Worm (Caenorhabditis elegans) whole organism, late embryonic: ENCODE measurements around the gene T21C9.6.

Experiments used
- C08G9.2 ChIP-seq: sonication (generic microtip); optimal IDR thresholded peaks from 2 replicates; lab custom pipeline; 2016; ENCODE audit warnings: mild to moderate bottlenecking, missing genetic modification characterization, moderate library complexity, missing compliant biosample characterization
- C38D4.7 ChIP-seq: fragments of 200-800 bp; sonication (Bioruptor generic); optimal IDR thresholded peaks from 2 replicates; lab custom pipeline; 2018; ENCODE audit warnings: mild to moderate bottlenecking, missing genetic modification characterization, moderate library complexity, missing compliant biosample characterization
- K02D7.2 ChIP-seq: sonication (generic microtip); optimal IDR thresholded peaks from 2 replicates; lab custom pipeline; 2017; ENCODE audit warnings: mild to moderate bottlenecking, missing genetic modification characterization, missing compliant biosample characterization
- K09A11.1 ChIP-seq: sonication (generic microtip); optimal IDR thresholded peaks from 2 replicates; lab custom pipeline; 2017; ENCODE audit warnings: antibody characterized with exemption, mild to moderate bottlenecking, missing genetic modification characterization, missing compliant biosample characterization; ENCODE audit not compliant: insufficient read depth
- T23F11.4 ChIP-seq: fragments of 200-800 bp; sonication (Bioruptor generic); optimal IDR thresholded peaks from 2 replicates; lab custom pipeline; 2018; ENCODE audit warnings: mild to moderate bottlenecking, missing genetic modification characterization, missing compliant biosample characterization
- Y22D7AL.16 ChIP-seq: sonication (generic microtip); optimal IDR thresholded peaks from 2 replicates; lab custom pipeline; 2016; ENCODE audit warnings: missing genetic modification characterization, missing compliant biosample characterization
- ahr-1 ChIP-seq: sonication (generic microtip); optimal IDR thresholded peaks from 2 replicates; lab custom pipeline; 2016; ENCODE audit warnings: missing genetic modification characterization, missing compliant biosample characterization
- ama-1 ChIP-seq: fragments of 150-350 bp; optimal IDR thresholded peaks from 2 replicates; lab custom pipeline; 2014
- ceh-14 ChIP-seq: sonication (generic microtip); optimal IDR thresholded peaks from 2 replicates; lab custom pipeline; 2016; ENCODE audit warnings: missing genotype, missing genetic modification characterization, missing compliant biosample characterization
- ceh-19 ChIP-seq: fragments of 200-800 bp; sonication (Bioruptor generic); optimal IDR thresholded peaks from 2 replicates; lab custom pipeline; 2018; ENCODE audit warnings: mild to moderate bottlenecking, missing genetic modification characterization, missing compliant biosample characterization
- ceh-2 ChIP-seq: sonication (generic microtip); optimal IDR thresholded peaks from 2 replicates; lab custom pipeline; 2016; ENCODE audit warnings: missing genotype, missing genetic modification characterization, missing compliant biosample characterization
- ceh-22 ChIP-seq: sonication (generic microtip); optimal IDR thresholded peaks from 2 replicates; lab custom pipeline; 2017; ENCODE audit warnings: missing biosample characterization, missing genetic modification characterization
- ceh-24 ChIP-seq: sonication (generic microtip); optimal IDR thresholded peaks from 2 replicates; lab custom pipeline; 2016; ENCODE audit warnings: mild to moderate bottlenecking, missing genetic modification characterization, missing compliant biosample characterization
- ceh-30 ChIP-seq: fragments of 150-350 bp; optimal IDR thresholded peaks from 2 replicates; lab custom pipeline; 2014; ENCODE audit warnings: missing biosample characterization, missing genetic modification characterization
- ceh-45 ChIP-seq: fragments of 200-800 bp; sonication (Bioruptor generic); IDR thresholded peaks from 2 replicates; pipeline ENCODE4 v1.3.6; 2022; ENCODE audit warnings: missing genetic modification reagents, missing genetic modification characterization, missing compliant biosample characterization
- ceh-9 ChIP-seq: sonication (generic microtip); optimal IDR thresholded peaks from 2 replicates; lab custom pipeline; 2016; ENCODE audit warnings: mild to moderate bottlenecking, missing genetic modification characterization, inconsistent platforms, missing compliant biosample characterization
- dmd-4 ChIP-seq: sonication (generic microtip); optimal IDR thresholded peaks from 2 replicates; lab custom pipeline; 2016; ENCODE audit warnings: borderline replicate concordance, missing genetic modification characterization, missing compliant biosample characterization
- dve-1 ChIP-seq: sonication (generic microtip); optimal IDR thresholded peaks from 2 replicates; lab custom pipeline; 2017; ENCODE audit warnings: antibody characterized with exemption, mild to moderate bottlenecking, missing genetic modification characterization, missing compliant biosample characterization
- elt-4 ChIP-seq: sonication (generic microtip); optimal IDR thresholded peaks from 2 replicates; lab custom pipeline; 2016; ENCODE audit warnings: missing genetic modification characterization, missing compliant biosample characterization
- fkh-10 ChIP-seq: fragments of 150-350 bp; optimal IDR thresholded peaks from 2 replicates; lab custom pipeline; 2014; ENCODE audit warnings: missing biosample characterization, missing genetic modification reagents, missing genetic modification characterization
- gmeb-2 ChIP-seq: sonication (generic microtip); optimal IDR thresholded peaks from 2 replicates; lab custom pipeline; 2016; ENCODE audit warnings: missing genetic modification characterization, inconsistent platforms, missing compliant biosample characterization
- hlh-13 ChIP-seq: fragments of 200-800 bp; sonication (Bioruptor generic); optimal IDR thresholded peaks from 2 replicates; lab custom pipeline; 2018; ENCODE audit warnings: mild to moderate bottlenecking, missing genetic modification characterization, missing compliant biosample characterization
- hlh-30 ChIP-seq: sonication (generic microtip); optimal IDR thresholded peaks from 2 replicates; lab custom pipeline; 2017; ENCODE audit warnings: antibody characterized with exemption, missing genetic modification characterization, missing compliant biosample characterization; ENCODE audit not compliant: insufficient read depth
- lim-6 ChIP-seq: sonication (generic microtip); optimal IDR thresholded peaks from 2 replicates; lab custom pipeline; 2016; ENCODE audit warnings: missing genetic modification characterization, missing compliant biosample characterization
- lin-11 ChIP-seq: fragments of 200-800 bp; sonication (Bioruptor generic); optimal IDR thresholded peaks from 2 replicates; lab custom pipeline; 2018; ENCODE audit warnings: mild to moderate bottlenecking, missing genetic modification characterization, missing compliant biosample characterization
- madf-2 ChIP-seq: sonication (generic microtip); optimal IDR thresholded peaks from 2 replicates; lab custom pipeline; 2017; ENCODE audit warnings: missing genetic modification characterization, missing compliant biosample characterization
- mec-3 ChIP-seq: sonication (generic microtip); optimal IDR thresholded peaks from 2 replicates; lab custom pipeline; 2016; ENCODE audit warnings: borderline replicate concordance, missing genetic modification characterization, missing compliant biosample characterization
- nfya-1 ChIP-seq: sonication (generic microtip); optimal IDR thresholded peaks from 2 replicates; lab custom pipeline; 2017; ENCODE audit warnings: missing genetic modification characterization, mild to moderate bottlenecking, missing compliant biosample characterization, antibody characterized with exemption, moderate library complexity
- nhr-11 ChIP-seq: fragments of 150-350 bp; optimal IDR thresholded peaks from 2 replicates; lab custom pipeline; 2014; ENCODE audit warnings: missing biosample characterization, missing genetic modification characterization
- npax-4 ChIP-seq: sonication (generic microtip); optimal IDR thresholded peaks from 2 replicates; lab custom pipeline; 2016; ENCODE audit warnings: missing genetic modification characterization, missing compliant biosample characterization
- odd-2 ChIP-seq: sonication (generic microtip); optimal IDR thresholded peaks from 2 replicates; lab custom pipeline; 2017; ENCODE audit warnings: antibody characterized with exemption, mild to moderate bottlenecking, missing genetic modification characterization, missing compliant biosample characterization
- pat-9 ChIP-seq: fragments of 200-800 bp; sonication (Bioruptor generic); optimal IDR thresholded peaks from 2 replicates; lab custom pipeline; 2018; ENCODE audit warnings: mild to moderate bottlenecking, missing genetic modification characterization, moderate library complexity, missing compliant biosample characterization
- pha-2 ChIP-seq: sonication (generic microtip); optimal IDR thresholded peaks from 2 replicates; lab custom pipeline; 2017; ENCODE audit warnings: mild to moderate bottlenecking, missing genetic modification characterization, missing compliant biosample characterization
- pha-4 ChIP-seq: fragments of 150-350 bp; optimal IDR thresholded peaks from 2 replicates; lab custom pipeline; 2018; ENCODE audit warnings: missing biosample characterization, missing genetic modification reagents, missing genetic modification characterization
- pros-1 ChIP-seq: fragments of 150-350 bp; optimal IDR thresholded peaks from 2 replicates; lab custom pipeline; 2014; ENCODE audit warnings: missing biosample characterization, missing genetic modification reagents, missing genetic modification characterization
- rnt-1 ChIP-seq: sonication (generic microtip); optimal IDR thresholded peaks from 2 replicates; lab custom pipeline; 2016; ENCODE audit warnings: missing genetic modification characterization, missing compliant biosample characterization
- sdc-2 ChIP-seq: sonication (generic microtip); optimal IDR thresholded peaks from 2 replicates; lab custom pipeline; 2016; ENCODE audit warnings: missing genotype, missing genetic modification characterization, missing compliant biosample characterization
- sox-4 ChIP-seq: sonication (generic microtip); optimal IDR thresholded peaks from 2 replicates; lab custom pipeline; 2017; ENCODE audit warnings: mild to moderate bottlenecking, missing genetic modification characterization, inconsistent platforms, missing compliant biosample characterization
- tbx-2 ChIP-seq: sonication (generic microtip); optimal IDR thresholded peaks from 2 replicates; lab custom pipeline; 2016; ENCODE audit warnings: missing genetic modification characterization, missing compliant biosample characterization
- tbx-7 ChIP-seq: sonication (generic microtip); optimal IDR thresholded peaks from 2 replicates; lab custom pipeline; 2016; ENCODE audit warnings: missing genotype, missing genetic modification characterization, missing compliant biosample characterization
- unc-3 ChIP-seq, 2 experiments: fragments of 200-800 bp in 1 of 2; sonication (Bioruptor generic) in 1 of 2; sonication (generic microtip) in 1 of 2; conservative IDR thresholded peaks in 1 of 2; optimal IDR thresholded peaks in 1 of 2; 2 replicates each; pipeline versions ENCODE4 v1.3.6 to Lab custom; 2016 to 2022; ENCODE audit warnings: missing compliant biosample characterization in 2 of 2, missing genetic modification characterization in 2 of 2, missing genetic modification reagents in 1 of 2
- zip-5 ChIP-seq: sonication (generic microtip); optimal IDR thresholded peaks from 2 replicates; lab custom pipeline; 2016; ENCODE audit warnings: missing genetic modification characterization, missing compliant biosample characterization

Gene T21C9.6

ce11 chrV:10536808-10537207, 44.9 kb upstream of the T21C9.6 start (continued):
- no peak for TF ChIP-seq pha-4 (tag; lab: Kevin White, UChicago)
- no peak for TF ChIP-seq ceh-22
- no peak for TF ChIP-seq C08G9.2 (tag; lab: Kevin White, UChicago)
- TF ChIP-seq ceh-9 (tag; lab: Kevin White, UChicago) = no peak
- TF ChIP-seq ceh-30 (tag; lab: Kevin White, UChicago) = peak; percentile 48
- no peak for TF ChIP-seq ceh-2 (tag; lab: Kevin White, UChicago)
- no peak for TF ChIP-seq ceh-14 (tag; lab: Kevin White, UChicago)
- peak; percentile 8 for TF ChIP-seq hlh-30
- TF ChIP-seq C38D4.7 (GFP tag; lab: Kevin White, UChicago) = no peak
- TF ChIP-seq T23F11.4 (GFP tag; lab: Kevin White, UChicago) = no peak
- no peak for TF ChIP-seq K02D7.2 (tag; lab: Kevin White, UChicago)
- no peak for TF ChIP-seq ama-1 (lab: Kevin White, UChicago)
- no peak for TF ChIP-seq npax-4 (tag; lab: Kevin White, UChicago)
- TF ChIP-seq fkh-10 = no peak
- TF ChIP-seq tbx-2 (tag; lab: Kevin White, UChicago) = peak; percentile 67
- TF ChIP-seq pha-2 = no peak
- no peak for TF ChIP-seq ahr-1 (tag; lab: Kevin White, UChicago)
- no peak for TF ChIP-seq ceh-24 (tag; lab: Kevin White, UChicago)
- peak; percentile 1 for TF ChIP-seq sdc-2 (tag; lab: Kevin White, UChicago)
- TF ChIP-seq K09A11.1 (tag; lab: Kevin White, UChicago) = no peak
- TF ChIP-seq sox-4 = no peak
- no peak for TF ChIP-seq tbx-7 (tag; lab: Kevin White, UChicago)
- TF ChIP-seq pros-1 = peak; percentile 32
- no peak for TF ChIP-seq mec-3 (tag; lab: Kevin White, UChicago)
- no peak for TF ChIP-seq ceh-45 (GFP tag; lab: Robert Waterston, UW)
- no peak for TF ChIP-seq Y22D7AL.16 (tag; lab: Kevin White, UChicago)
- no peak for TF ChIP-seq elt-4 (tag; lab: Kevin White, UChicago)
- TF ChIP-seq unc-3 (GFP tag; conservative IDR thresholded peaks at IDR 0.05; lab: Robert Waterston, UW) = no peak
- TF ChIP-seq unc-3 (tag; optimal IDR thresholded peaks at IDR 0.05; lab: Kevin White, UChicago) = no peak
- no peak for TF ChIP-seq gmeb-2

ce11 chrV:10539114-10539513, 42.6 kb upstream of the T21C9.6 start, which contains the start of gene F25D1.8:
TSS of gene F25D1.8 (plus strand) at chrV:10539414.
- no peak for TF ChIP-seq tbx-7 (tag; lab: Kevin White, UChicago)
- TF ChIP-seq hlh-13 = no peak

ce11 chrV:10540024-10540423, 41.7 kb upstream of the T21C9.6 start, which contains the start of gene degt-1:
TSS of gene degt-1 (plus strand) at chrV:10540324.
- TF ChIP-seq ceh-30 (tag; lab: Kevin White, UChicago) (no peak), zip-5 (tag; lab: Kevin White, UChicago) (no peak), C08G9.2 (tag; lab: Kevin White, UChicago) (no peak), ceh-14 (tag; lab: Kevin White, UChicago) (no peak), ceh-19 (no peak), fkh-10 (no peak), ceh-22 (no peak), lin-11 (tag; lab: Kevin White, UChicago) (no peak)
- TF ChIP-seq, all 69 proteins: peak for 0

ce11 chrV:10546749-10547148, 34.9 kb upstream of the T21C9.6 start, which contains the start of gene F25D1.5:
TSS of gene F25D1.5 (minus strand) at chrV:10546783.
- TF ChIP-seq dmd-4 (tag; lab: Kevin White, UChicago) (no peak), tbx-7 (tag; lab: Kevin White, UChicago) (no peak), ceh-2 (tag; lab: Kevin White, UChicago) (no peak), dve-1 (no peak), lim-6 (tag; lab: Kevin White, UChicago) (no peak), ceh-14 (tag; lab: Kevin White, UChicago) (no peak), mec-3 (tag; lab: Kevin White, UChicago) (no peak), rnt-1 (tag; lab: Kevin White, UChicago) (no peak), ceh-30 (tag; lab: Kevin White, UChicago) (no peak), hlh-13 (no peak), nfya-1 (tag; lab: Kevin White, UChicago) (no peak), ceh-24 (tag; lab: Kevin White, UChicago) (no peak), odd-2 (no peak), madf-2 (tag; lab: Kevin White, UChicago) (no peak), pat-9 (tag; lab: Kevin White, UChicago) (no peak), elt-4 (tag; lab: Kevin White, UChicago) (no peak), tbx-2 (tag; lab: Kevin White, UChicago) (no peak), nhr-11 (tag; lab: Kevin White, UChicago) (no peak), fkh-10 (no peak), pros-1 (no peak)
